Fruit fly (Drosophila melanogaster): ENCODE results near the gene Nepl12.

The Nepl12 gene

dm6 chr3R:9710228-9710627 is 34.9 kb downstream of the Nepl12 start:
- no peak for TF ChIP-seq Pif1A (GFP tag; optimal IDR thresholded peaks at IDR 0.05)
- TF ChIP-seq CG4496 (GFP tag; IDR thresholded peaks at IDR 0.05): no peak
- no peak for TF ChIP-seq CG9948 (tag; optimal IDR thresholded peaks at IDR 0.05)
- no peak for TF ChIP-seq CG8301 (tag; optimal IDR thresholded peaks at IDR 0.05)

dm6 chr3R:9710886-9711285 is 35.6 kb downstream of the Nepl12 start, which contains the start of the genes trbd and dmt:
Gene trbd (minus strand): TSS chr3R:9711037.
Gene dmt (plus strand): TSS chr3R:9711142.
- no peak for TF ChIP-seq Pif1A (GFP tag; optimal IDR thresholded peaks at IDR 0.05)
- TF ChIP-seq CG34367 (tag; optimal IDR thresholded peaks at IDR 0.05): no peak
- no peak for TF ChIP-seq fd96Ca (GFP tag; IDR thresholded peaks at IDR 0.05)
- TF ChIP-seq CG15710 (tag; optimal IDR thresholded peaks at IDR 0.05): no peak
- TF ChIP-seq CG10348 (GFP tag; IDR thresholded peaks at IDR 0.05): no peak
- TF ChIP-seq CG9948 (tag; optimal IDR thresholded peaks at IDR 0.05): no peak
- TF ChIP-seq D1 (tag; optimal IDR thresholded peaks at IDR 0.05): no peak
- no peak for TF ChIP-seq CG32121 (GFP tag; IDR thresholded peaks at IDR 0.05)
- no peak for TF ChIP-seq Pif1B (GFP tag; optimal IDR thresholded peaks at IDR 0.05)

DNA sequence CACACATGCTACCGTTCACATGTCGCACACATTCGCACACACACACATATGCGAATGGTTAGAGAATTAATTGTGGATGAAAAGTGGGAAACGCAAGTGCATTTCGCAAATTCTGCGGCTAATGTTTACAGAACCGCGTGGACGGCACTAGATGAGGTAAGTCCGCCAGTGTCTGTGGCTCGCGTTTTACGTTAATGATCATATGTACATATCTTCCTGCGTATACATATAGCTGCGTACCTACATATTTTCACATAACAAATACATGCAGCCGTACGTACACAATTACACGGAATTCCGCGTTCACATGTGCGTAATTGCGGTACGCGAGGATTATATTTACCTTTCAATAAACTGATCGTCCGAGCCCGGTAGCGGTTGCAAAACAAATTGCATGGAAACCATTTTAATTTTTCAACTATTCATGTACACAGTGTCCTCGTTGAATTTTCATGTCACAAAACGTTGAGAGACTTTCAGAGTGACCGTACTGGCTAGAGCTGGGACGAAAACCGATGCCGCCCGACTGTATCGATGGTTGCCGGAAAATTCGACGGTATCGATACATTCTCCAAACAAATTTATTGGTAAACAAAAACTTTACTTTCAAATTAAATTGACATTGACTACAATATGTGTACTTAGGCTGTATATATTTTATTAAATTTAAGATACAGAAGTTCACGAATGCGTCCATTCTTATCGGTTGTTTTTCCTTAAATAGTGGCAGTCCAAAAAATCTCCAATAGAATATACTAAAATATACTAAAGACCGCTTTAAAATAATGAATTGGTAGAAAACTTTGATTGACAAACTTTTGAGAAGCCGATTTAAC is 50.0 kb downstream of the Nepl12 start, which contains the start of gene hyd:
Gene hyd, minus strand, starts transcription at position 495 of the 836 bp plus-strand sequence.
- no peak for TF ChIP-seq Snoo (tag; optimal IDR thresholded peaks at IDR 0.05)
- no peak for TF ChIP-seq Ets98B (GFP tag; IDR thresholded peaks at IDR 0.05)
- TF ChIP-seq EcR (GFP tag; optimal IDR thresholded peaks at IDR 0.05): no peak
- no peak for TF ChIP-seq Pif1A (GFP tag; optimal IDR thresholded peaks at IDR 0.05)
- no peak for TF ChIP-seq CG14655 (GFP tag; optimal IDR thresholded peaks at IDR 0.05)
- no peak for TF ChIP-seq CG13204 (GFP tag; optimal IDR thresholded peaks at IDR 0.05)
- no peak for TF ChIP-seq CG32121 (GFP tag; IDR thresholded peaks at IDR 0.05)
- no peak for TF ChIP-seq Pif1B (GFP tag; optimal IDR thresholded peaks at IDR 0.05)
- no peak for TF ChIP-seq CG9948 (tag; optimal IDR thresholded peaks at IDR 0.05)
- no peak for TF ChIP-seq rn (GFP tag; IDR thresholded peaks at IDR 0.05)
- no peak for TF ChIP-seq gl (tag; optimal IDR thresholded peaks at IDR 0.05)
- no peak for TF ChIP-seq D1 (tag; optimal IDR thresholded peaks at IDR 0.05)
- TF ChIP-seq CG34367 (tag; optimal IDR thresholded peaks at IDR 0.05): no peak
